Worm (Caenorhabditis elegans) whole organism, L3 larva: ENCODE measurements around the gene C53B7.2.
A peak's percentile ranks its signal among the peaks of the same experiment; 100 is the strongest.

ENCODE experiments used
- ZK546.5 ChIP-seq: sonication (generic microtip); optimal IDR thresholded peaks from 2 replicates; lab custom pipeline; 2017; ENCODE audit warnings: missing biosample characterization, missing genetic modification characterization
- lin-39 ChIP-seq: fragments of 150-350 bp; optimal IDR thresholded peaks from 2 replicates; lab custom pipeline; 2018; ENCODE audit warnings: missing biosample characterization, missing genetic modification reagents, missing genetic modification characterization
- nhr-11 ChIP-seq: fragments of 150-350 bp; optimal IDR thresholded peaks from 2 replicates; lab custom pipeline; 2014; ENCODE audit warnings: missing biosample characterization, missing genetic modification characterization
- nhr-77 ChIP-seq: fragments of 150-350 bp; optimal IDR thresholded peaks from 2 replicates; lab custom pipeline; 2014; ENCODE audit warnings: missing biosample characterization, missing genetic modification characterization
- sea-2 ChIP-seq: fragments of 150-350 bp; sonication (generic microtip); optimal IDR thresholded peaks from 4 replicates; lab custom pipeline; 2014; ENCODE audit warnings: missing biosample characterization, missing genetic modification reagents, missing genetic modification characterization
- unc-62 ChIP-seq: fragments of 150-350 bp; sonication (generic microtip); optimal IDR thresholded peaks from 4 replicates; lab custom pipeline; 2014; ENCODE audit warnings: missing biosample characterization, missing genetic modification reagents, missing genetic modification characterization

DNA sequence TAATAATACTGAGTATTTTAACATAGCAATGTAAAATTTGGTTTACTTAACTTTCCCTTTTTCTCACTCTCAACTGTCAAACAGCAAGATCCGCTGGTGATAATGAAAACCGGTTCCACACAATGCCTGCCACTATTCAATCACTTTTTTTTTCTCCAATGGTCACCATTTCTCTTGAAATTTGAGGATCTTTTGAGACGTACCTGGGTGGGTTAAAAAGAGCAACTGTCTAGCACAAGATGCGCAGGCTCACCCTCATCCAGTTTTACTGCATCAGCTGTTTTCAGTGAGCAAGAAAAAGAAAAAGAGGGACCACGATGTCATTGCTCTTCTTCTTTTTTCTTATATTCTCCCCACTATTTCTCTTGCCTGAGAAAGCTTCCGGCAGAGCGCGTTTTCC, 37.8 kb upstream of the C53B7.2 start:
- TF ChIP-seq sea-2 (GFP tag; lab: Kevin White, UChicago), result no peak
- peak; percentile 38 for TF ChIP-seq lin-39 (tag; lab: Kevin White, UChicago)
- TF ChIP-seq ZK546.5, result no peak
- no peak for TF ChIP-seq nhr-77
- no peak for TF ChIP-seq unc-62 (GFP tag; lab: Kevin White, UChicago)
- TF ChIP-seq nhr-11 (tag; lab: Kevin White, UChicago), result no peak
